Fruit fly (Drosophila melanogaster) whole organism, wandering third instar larva: Measurements from ENCODE around the gene CG3527.

ENCODE experiments used
- Abd-B ChIP-seq: fragments of >200 bp; optimal IDR thresholded peaks from 2 replicates; lab custom pipeline; 2017; ENCODE audit warnings: missing biosample characterization, missing genetic modification characterization
- CG32264 ChIP-seq: fragments of 200-800 bp; sonication (Bioruptor generic); optimal IDR thresholded peaks from 2 replicates; lab custom pipeline; 2016; ENCODE audit warnings: missing biosample characterization, missing genetic modification characterization
- CG9705 ChIP-seq: fragments of 200-800 bp; sonication (Bioruptor generic); optimal IDR thresholded peaks from 2 replicates; lab custom pipeline; 2018; ENCODE audit warnings: missing biosample characterization, mild to moderate bottlenecking, missing genetic modification characterization
- CrebA ChIP-seq: fragments of 200-800 bp; sonication (Bioruptor generic); optimal IDR thresholded peaks from 2 replicates; lab custom pipeline; 2016; ENCODE audit warnings: missing biosample characterization, mild to moderate bottlenecking, missing genetic modification characterization, borderline replicate concordance
- Dfd ChIP-seq: fragments of >200 bp; optimal IDR thresholded peaks from 2 replicates; lab custom pipeline; 2017; ENCODE audit warnings: missing biosample characterization, missing genetic modification characterization
- Dif ChIP-seq: fragments of 200-275, 200-300 bp; sonication (Bioruptor generic); optimal IDR thresholded peaks from 2 replicates; lab custom pipeline; 2018; ENCODE audit warnings: missing biosample characterization, missing genetic modification characterization; ENCODE audit not compliant: partially characterized antibody
- GATAd ChIP-seq: sonication (Bioruptor generic); optimal IDR thresholded peaks from 2 replicates; lab custom pipeline; 2016; ENCODE audit warnings: missing biosample characterization, missing genetic modification characterization
- HLH106 ChIP-seq: fragments of 200-800 bp; optimal IDR thresholded peaks from 3 replicates; lab custom pipeline; 2019; ENCODE audit warnings: missing biosample characterization, mild to moderate bottlenecking, missing genetic modification characterization, moderate library complexity
- Hnf4 ChIP-seq: fragments of 200-800 bp; sonication (Bioruptor generic); optimal IDR thresholded peaks from 2 replicates; lab custom pipeline; 2016; ENCODE audit warnings: missing biosample characterization, mild to moderate bottlenecking, missing genetic modification characterization
- Hr78 ChIP-seq: fragments of >200 bp; optimal IDR thresholded peaks from 2 replicates; lab custom pipeline; 2017; ENCODE audit warnings: missing biosample characterization, missing genetic modification characterization
- Hr83 ChIP-seq: fragments of 200-300 bp; sonication (Bioruptor generic); optimal IDR thresholded peaks from 2 replicates; lab custom pipeline; 2016; ENCODE audit warnings: missing biosample characterization, mild to moderate bottlenecking, missing genetic modification characterization, moderate library complexity; ENCODE audit not compliant: poor library complexity, severe bottlenecking
- Jra ChIP-seq: sonication (Bioruptor generic); optimal IDR thresholded peaks from 2 replicates; lab custom pipeline; 2016; ENCODE audit warnings: missing biosample characterization, missing genetic modification characterization
- Mio ChIP-seq: sonication (Bioruptor generic); optimal IDR thresholded peaks from 2 replicates; lab custom pipeline; 2016; ENCODE audit warnings: missing biosample characterization, missing genetic modification characterization
- Myc ChIP-seq: fragments of >200 bp; optimal IDR thresholded peaks from 2 replicates; lab custom pipeline; 2017
- N ChIP-seq: fragments of >200 bp; optimal IDR thresholded peaks from 2 replicates; lab custom pipeline; 2018; ENCODE audit warnings: missing biosample characterization, missing external identifiers, missing genetic modification characterization
- OdsH ChIP-seq: fragments of 200-800 bp; sonication (Bioruptor generic); optimal IDR thresholded peaks from 2 replicates; lab custom pipeline; 2016; ENCODE audit warnings: missing biosample characterization, mild to moderate bottlenecking, missing genetic modification characterization
- Rel ChIP-seq, 2 experiments: fragments of 200-800 bp; sonication (Bioruptor generic) in 1 of 2; optimal IDR thresholded peaks; 2 replicates in 1 of 2; 3 replicates in 1 of 2; lab custom pipeline; 2016 to 2019; ENCODE audit warnings: mild to moderate bottlenecking in 2 of 2, missing biosample characterization in 2 of 2, missing genetic modification characterization in 2 of 2, moderate library complexity in 1 of 2
- Sp1 ChIP-seq: fragments of 200-800 bp; sonication (Bioruptor generic); optimal IDR thresholded peaks from 3 replicates; lab custom pipeline; 2019; ENCODE audit warnings: missing biosample characterization, mild to moderate bottlenecking, missing genetic modification characterization, moderate library complexity
- br ChIP-seq: fragments of 200-800 bp; sonication (Bioruptor generic); optimal IDR thresholded peaks from 2 replicates; lab custom pipeline; 2016; ENCODE audit warnings: missing biosample characterization, missing genetic modification characterization
- brk ChIP-seq: fragments of 200-800 bp; sonication (Bioruptor generic); optimal IDR thresholded peaks from 2 replicates; lab custom pipeline; 2016; ENCODE audit warnings: missing biosample characterization, mild to moderate bottlenecking, missing genetic modification characterization
- dl ChIP-seq, 2 experiments: fragments of 175-275, 200-275 bp in 1 of 2; fragments of 200-275 bp in 1 of 2; sonication (Bioruptor generic); optimal IDR thresholded peaks; lab custom pipeline; 2018; ENCODE audit warnings: mild to moderate bottlenecking in 2 of 2, missing biosample characterization in 2 of 2, missing genetic modification characterization in 2 of 2, moderate library complexity in 2 of 2; ENCODE audit not compliant: partially characterized antibody in 2 of 2, insufficient read depth in 1 of 2
- dmrt93B ChIP-seq: fragments of 200-800 bp; sonication (Bioruptor generic); optimal IDR thresholded peaks from 2 replicates; lab custom pipeline; 2018; ENCODE audit warnings: missing biosample characterization, mild to moderate bottlenecking, missing genetic modification characterization
- dsf ChIP-seq: sonication (Bioruptor generic); optimal IDR thresholded peaks from 2 replicates; lab custom pipeline; 2016; ENCODE audit warnings: missing biosample characterization, missing genetic modification characterization, borderline replicate concordance
- ey ChIP-seq: fragments of 200-800 bp; sonication (Bioruptor generic); optimal IDR thresholded peaks from 2 replicates; lab custom pipeline; 2016; ENCODE audit warnings: missing biosample characterization, missing genetic modification characterization
- foxo ChIP-seq, 2 experiments: fragments of 200-800 bp; sonication (Bioruptor generic); optimal IDR thresholded peaks; 2 replicates in 1 of 2; 3 replicates in 1 of 2; lab custom pipeline; 2016 to 2017; ENCODE audit warnings: missing biosample characterization in 2 of 2, missing genetic modification characterization in 2 of 2
- fru ChIP-seq: fragments of 200-800 bp; sonication (Bioruptor generic); optimal IDR thresholded peaks from 3 replicates; lab custom pipeline; 2016; ENCODE audit warnings: missing biosample characterization, mild to moderate bottlenecking, missing genetic modification characterization
- jim ChIP-seq: fragments of 175-275, 200-325 bp; sonication (Bioruptor generic); optimal IDR thresholded peaks from 2 replicates; lab custom pipeline; 2016; ENCODE audit warnings: missing biosample characterization, mild to moderate bottlenecking, missing genetic modification characterization
- lola ChIP-seq: fragments of >200 bp; optimal IDR thresholded peaks from 2 replicates; lab custom pipeline; 2017; ENCODE audit warnings: missing biosample characterization, missing genetic modification characterization
- pan ChIP-seq: fragments of >200 bp; optimal IDR thresholded peaks from 2 replicates; lab custom pipeline; 2017
- psq ChIP-seq: fragments of 200-800 bp; sonication (Bioruptor generic); optimal IDR thresholded peaks from 3 replicates; lab custom pipeline; 2017; ENCODE audit warnings: missing biosample characterization, mild to moderate bottlenecking, missing genetic modification characterization, moderate library complexity
- rgr ChIP-seq: fragments of 200-800 bp; sonication (Bioruptor generic); optimal IDR thresholded peaks from 3 replicates; lab custom pipeline; 2016; ENCODE audit warnings: missing biosample characterization, mild to moderate bottlenecking, missing genetic modification characterization
- sage ChIP-seq: fragments of 200-800 bp; sonication (Bioruptor generic); optimal IDR thresholded peaks from 2 replicates; lab custom pipeline; 2016; ENCODE audit warnings: missing biosample characterization, mild to moderate bottlenecking, missing genetic modification characterization
- sv ChIP-seq: fragments of 200-800 bp; sonication (Bioruptor generic); optimal IDR thresholded peaks from 3 replicates; lab custom pipeline; 2016; ENCODE audit warnings: missing biosample characterization, missing genetic modification characterization
- tai ChIP-seq: sonication (Bioruptor generic); optimal IDR thresholded peaks from 2 replicates; lab custom pipeline; 2016; ENCODE audit warnings: missing biosample characterization, missing genetic modification characterization
- usp ChIP-seq: fragments of >200 bp; optimal IDR thresholded peaks from 2 replicates; lab custom pipeline; 2017; ENCODE audit warnings: missing biosample characterization, missing genetic modification characterization
- woc ChIP-seq: sonication (Bioruptor generic); optimal IDR thresholded peaks from 2 replicates; lab custom pipeline; 2016; ENCODE audit warnings: missing biosample characterization, mild to moderate bottlenecking, missing genetic modification characterization

Gene CG3527

DNA sequence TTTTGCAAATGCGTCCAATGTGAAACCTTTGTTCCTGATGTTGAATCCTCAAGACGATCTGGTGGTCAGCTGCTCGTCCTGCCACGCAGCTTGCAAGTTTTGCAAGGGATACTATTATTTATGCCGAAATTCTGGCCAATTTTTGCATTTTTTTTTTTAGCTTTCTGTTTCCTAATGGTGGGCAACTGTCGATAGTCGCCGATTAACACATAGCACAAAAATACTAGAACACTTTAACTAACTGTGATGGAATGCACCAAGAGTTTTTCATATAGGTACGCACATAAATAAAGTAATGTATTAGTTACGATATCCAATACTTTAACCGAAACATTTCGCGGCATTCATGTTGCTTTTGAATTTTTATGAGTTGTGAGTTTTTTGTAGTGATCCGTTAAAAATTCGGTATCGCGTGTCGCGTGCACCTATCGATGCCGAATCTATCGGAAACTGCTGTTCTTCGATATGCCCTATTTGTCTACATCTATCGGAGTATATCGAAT lies 11.3 kb upstream of the CG3527 start, which contains the start of the genes rb and CHOp24:
Gene rb (minus strand): TSS at position 197 of the 503 bp plus-strand sequence.
Gene CHOp24 (plus strand): TSS at position 479 of the 503 bp plus-strand sequence.
- TF ChIP-seq lola (GFP tag; lab: Kevin White, UChicago) (no peak), dsf (GFP tag; lab: Kevin White, UChicago) (no peak), jim (GFP tag; lab: Kevin White, UChicago) (no peak), HLH106 (tag; lab: Kevin White, UChicago) (peak; percentile 43), ey (GFP tag; lab: Kevin White, UChicago) (no peak), Hnf4 (GFP tag; lab: Kevin White, UChicago) (no peak), tai (GFP tag; lab: Kevin White, UChicago) (no peak), sage (GFP tag; lab: Kevin White, UChicago) (no peak), Jra (GFP tag; lab: Kevin White, UChicago) (peak; percentile 65), CG9705 (GFP tag; lab: Kevin White, UChicago) (peak; percentile 24), woc (no peak), N (GFP tag; lab: Kevin White, UChicago) (no peak), br (GFP tag; lab: Kevin White, UChicago) (no peak), pan (lab: Kevin White, UChicago) (no peak), Sp1 (GFP tag; lab: Kevin White, UChicago) (peak; percentile 45), Mio (GFP tag; lab: Kevin White, UChicago) (no peak), Rel (GFP tag; optimal IDR thresholded peaks at IDR 0.05; lab: Kevin White, UChicago) (no peak), Rel (tag; optimal IDR thresholded peaks at IDR 0.05; lab: Kevin White, UChicago) (no peak), GATAd (GFP tag; lab: Kevin White, UChicago) (no peak), psq (GFP tag; lab: Kevin White, UChicago) (peak; percentile 14), Hr83 (no peak), Hr78 (GFP tag; lab: Kevin White, UChicago) (no peak)

dm6 chrX:4542353-4542752 lies 9.4 kb upstream of the CG3527 start, which contains the start of gene CG3568:
Gene CG3568, plus strand, starts transcription at chrX:4542630.
- no peak for TF ChIP-seq GATAd (GFP tag; lab: Kevin White, UChicago)
- no peak for TF ChIP-seq tai (GFP tag; lab: Kevin White, UChicago)
- no peak for TF ChIP-seq dl (GFP tag; optimal IDR thresholded peaks at IDR 0.05; lab: Kevin White, UChicago; ENCODE audit: insufficient read depth in 1 of 2, partially characterized antibody in 2 of 2)
- no peak for TF ChIP-seq br (GFP tag; lab: Kevin White, UChicago)
- TF ChIP-seq N (GFP tag; lab: Kevin White, UChicago): no peak
- TF ChIP-seq Hr78 (GFP tag; lab: Kevin White, UChicago): no peak
- TF ChIP-seq CG9705 (GFP tag; lab: Kevin White, UChicago): no peak
- TF ChIP-seq Abd-B (GFP tag; lab: Kevin White, UChicago): no peak
- TF ChIP-seq lola (GFP tag; lab: Kevin White, UChicago): no peak
- no peak for TF ChIP-seq ey (GFP tag; lab: Kevin White, UChicago)
- no peak for TF ChIP-seq foxo (GFP tag; optimal IDR thresholded peaks at IDR 0.05; lab: Kevin White, UChicago)
- TF ChIP-seq sage (GFP tag; lab: Kevin White, UChicago): no peak
- no peak for TF ChIP-seq HLH106 (tag; lab: Kevin White, UChicago)
- TF ChIP-seq Myc (lab: Kevin White, UChicago): no peak
- no peak for TF ChIP-seq Hnf4 (GFP tag; lab: Kevin White, UChicago)
- no peak for TF ChIP-seq Sp1 (GFP tag; lab: Kevin White, UChicago)

DNA sequence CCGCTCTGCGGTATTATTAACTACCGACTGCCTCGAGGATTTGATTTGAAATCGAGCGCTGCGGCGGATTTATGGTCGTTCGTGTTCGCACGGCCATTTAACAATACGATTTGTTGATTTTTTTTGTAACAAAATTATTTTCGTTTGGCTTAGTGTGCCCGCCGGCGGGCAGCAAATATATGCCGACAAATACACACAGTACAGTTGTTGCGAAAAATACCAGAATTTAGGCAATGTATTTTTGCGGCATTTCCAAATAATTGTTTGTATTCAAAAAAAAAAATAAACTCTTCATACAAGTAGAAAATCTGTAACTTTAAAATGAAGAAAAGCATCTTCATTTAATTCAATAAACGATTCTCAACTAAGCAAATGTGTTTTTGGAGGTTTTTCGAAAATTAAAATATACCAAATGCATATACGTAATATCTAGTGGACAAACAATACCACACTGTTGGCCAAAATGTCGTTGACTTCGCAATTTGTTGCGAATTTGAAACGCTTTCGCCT lies 3.1 kb upstream of the CG3527 start, which contains the start of the genes Usf and CG15912:
Gene Usf (minus strand): TSS at position 184 of the 510 bp plus-strand sequence.
Gene CG15912 (plus strand): TSS at position 460 of the 510 bp plus-strand sequence.
- no peak for TF ChIP-seq lola (GFP tag; lab: Kevin White, UChicago)
- no peak for TF ChIP-seq psq (GFP tag; lab: Kevin White, UChicago)
- no peak for TF ChIP-seq CG32264 (GFP tag; lab: Kevin White, UChicago)
- peak; percentile 72 for TF ChIP-seq rgr (GFP tag; lab: Kevin White, UChicago)

dm6 chrX:4553999-4554398 lies 2.2 kb downstream of the CG3527 start, which contains the start of gene CG11444:
Gene CG11444, minus strand, starts transcription at chrX:4554398.
- no peak for TF ChIP-seq Hr78 (GFP tag; lab: Kevin White, UChicago)
- TF ChIP-seq usp: no peak
- peak in 1 of 2 experiments; percentile 65 for TF ChIP-seq foxo (GFP tag; optimal IDR thresholded peaks at IDR 0.05; lab: Kevin White, UChicago)
- TF ChIP-seq Sp1 (GFP tag; lab: Kevin White, UChicago): peak; percentile 22
- TF ChIP-seq HLH106 (tag; lab: Kevin White, UChicago): peak; percentile 39
- no peak for TF ChIP-seq tai (GFP tag; lab: Kevin White, UChicago)
- no peak for TF ChIP-seq Dfd
- no peak for TF ChIP-seq woc
- TF ChIP-seq jim (GFP tag; lab: Kevin White, UChicago): no peak
- peak; percentile 7 for TF ChIP-seq CG9705 (GFP tag; lab: Kevin White, UChicago)
- TF ChIP-seq lola (GFP tag; lab: Kevin White, UChicago): no peak
- no peak for TF ChIP-seq sv (GFP tag; lab: Kevin White, UChicago)
- no peak for TF ChIP-seq dsf (GFP tag; lab: Kevin White, UChicago)
- TF ChIP-seq br (GFP tag; lab: Kevin White, UChicago): peak; percentile 37
- TF ChIP-seq pan (lab: Kevin White, UChicago): no peak
- TF ChIP-seq N (GFP tag; lab: Kevin White, UChicago): no peak
- no peak for TF ChIP-seq Dif
- peak; percentile 5 for TF ChIP-seq OdsH
- TF ChIP-seq brk (GFP tag; lab: Kevin White, UChicago): no peak
- TF ChIP-seq fru (GFP tag; lab: Kevin White, UChicago): no peak
- no peak for TF ChIP-seq CrebA
- no peak for TF ChIP-seq sage (GFP tag; lab: Kevin White, UChicago)
- peak; percentile 74 for TF ChIP-seq Myc (lab: Kevin White, UChicago)
- TF ChIP-seq dl (GFP tag; optimal IDR thresholded peaks at IDR 0.05; lab: Kevin White, UChicago; ENCODE audit: insufficient read depth in 1 of 2, partially characterized antibody in 2 of 2): no peak
- TF ChIP-seq psq (GFP tag; lab: Kevin White, UChicago): no peak
- no peak for TF ChIP-seq Hnf4 (GFP tag; lab: Kevin White, UChicago)
- TF ChIP-seq Jra (GFP tag; lab: Kevin White, UChicago): peak; percentile 38
- no peak for TF ChIP-seq dmrt93B (GFP tag; lab: Kevin White, UChicago)
